Fruit fly (Drosophila melanogaster): ENCODE data around the gene Or67c.

The Or67c gene

DNA sequence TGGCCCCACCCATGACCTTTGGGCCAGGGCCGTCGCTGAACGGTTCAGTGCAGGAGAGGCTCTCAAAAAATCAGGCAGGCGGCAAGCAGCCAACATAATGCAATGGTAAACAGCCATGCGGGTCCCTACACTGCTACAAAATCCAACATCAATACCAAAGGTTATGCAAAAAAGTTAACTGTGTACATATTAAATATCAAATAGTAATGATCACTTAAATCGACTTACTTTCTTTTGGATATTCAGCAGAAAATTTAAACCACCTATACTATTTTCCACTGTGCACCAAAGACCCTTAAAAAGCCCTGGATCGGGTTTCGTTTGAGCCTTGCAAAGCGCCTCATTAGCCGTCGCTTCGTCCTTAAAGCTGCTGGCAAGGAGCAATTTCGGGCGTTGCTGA lies 17.4 kb downstream of the Or67c start:
- no peak for TF ChIP-seq CG7045 (GFP tag; optimal IDR thresholded peaks at IDR 0.05)
- no peak for TF ChIP-seq kay (GFP tag; ENCODE audit: borderline replicate concordance)
- no peak for TF ChIP-seq CG1620 (GFP tag; optimal IDR thresholded peaks at IDR 0.05)
- TF ChIP-seq CG11617 (GFP tag; optimal IDR thresholded peaks at IDR 0.05): no peak
- TF ChIP-seq Mnt (GFP tag; optimal IDR thresholded peaks at IDR 0.05): no peak
- no peak for TF ChIP-seq CG14711 (tag; optimal IDR thresholded peaks at IDR 0.05)

DNA sequence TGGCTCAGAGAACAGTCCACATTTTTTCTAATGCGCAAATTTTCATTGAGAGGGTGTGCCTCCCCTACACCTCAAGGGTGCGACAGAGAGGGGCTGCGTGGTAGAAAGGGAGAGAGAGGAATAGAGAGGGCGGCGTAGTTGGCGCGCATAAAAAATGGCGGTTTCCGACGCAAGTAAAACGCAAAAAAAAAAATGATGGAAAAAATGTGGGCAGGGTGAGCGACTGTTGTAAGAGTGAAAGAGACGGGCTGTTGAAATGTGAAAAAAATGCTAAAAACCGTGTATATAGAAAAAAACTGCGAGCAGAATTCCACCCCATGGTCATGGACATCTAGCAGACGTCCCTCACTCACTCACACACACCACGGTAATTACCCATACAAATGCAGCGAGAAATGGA lies 18.5 kb downstream of the Or67c start:
- TF ChIP-seq CG11617 (GFP tag; optimal IDR thresholded peaks at IDR 0.05) (no peak), Crg-1 (GFP tag; optimal IDR thresholded peaks at IDR 0.05) (no peak), Hr96 (GFP tag; optimal IDR thresholded peaks at IDR 0.05) (no peak), CG5204 (GFP tag; optimal IDR thresholded peaks at IDR 0.05) (no peak), toe (GFP tag; optimal IDR thresholded peaks at IDR 0.05) (no peak), CG33017 (tag; optimal IDR thresholded peaks at IDR 0.05) (no peak), CG1620 (GFP tag; optimal IDR thresholded peaks at IDR 0.05) (no peak), cnc (optimal IDR thresholded peaks at IDR 0.05) (no peak), pad (GFP tag; optimal IDR thresholded peaks at IDR 0.05) (no peak), CG7101 (tag; optimal IDR thresholded peaks at IDR 0.05) (no peak), ovo (GFP tag; optimal IDR thresholded peaks at IDR 0.05) (no peak), tj (GFP tag; optimal IDR thresholded peaks at IDR 0.05) (no peak), CG12768 (GFP tag; optimal IDR thresholded peaks at IDR 0.05) (no peak), CG14711 (tag; optimal IDR thresholded peaks at IDR 0.05) (no peak), bab1 (GFP tag; optimal IDR thresholded peaks at IDR 0.05) (no peak), Clk (GFP tag; optimal IDR thresholded peaks at IDR 0.05) (no peak)

DNA sequence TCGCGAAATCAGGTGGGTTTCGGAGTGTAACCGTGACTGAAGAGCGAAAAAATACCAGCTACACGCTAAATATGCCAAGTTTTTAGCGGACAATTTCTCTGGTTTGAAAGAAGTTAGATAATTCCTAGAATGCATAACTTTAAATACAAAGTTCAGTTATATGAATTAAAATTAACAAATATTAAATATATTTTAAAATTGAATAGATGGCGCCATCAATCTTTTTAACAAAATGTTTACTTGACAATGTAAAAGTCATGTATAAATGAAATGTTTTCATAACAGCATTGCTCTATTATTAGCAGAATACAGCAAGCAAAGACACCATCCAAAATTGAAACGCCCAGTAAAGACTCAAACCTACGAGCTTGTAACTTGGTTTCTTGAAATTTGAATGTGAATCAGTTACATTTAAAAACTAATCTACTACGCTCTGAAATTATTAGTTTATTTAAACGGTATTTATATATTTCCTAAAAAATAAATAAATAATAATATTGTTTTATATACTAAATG lies 19.2 kb downstream of the Or67c start, which contains the start of gene scramb1:
Gene scramb1 (minus strand): TSS at position 27 of the 516 bp plus-strand sequence.
- TF ChIP-seq CG7045 (GFP tag; optimal IDR thresholded peaks at IDR 0.05): no peak
- TF ChIP-seq tj (GFP tag; optimal IDR thresholded peaks at IDR 0.05): no peak
- TF ChIP-seq CG12768 (GFP tag; optimal IDR thresholded peaks at IDR 0.05): no peak
- no peak for TF ChIP-seq Crg-1 (GFP tag; optimal IDR thresholded peaks at IDR 0.05)
- no peak for TF ChIP-seq Mnt (GFP tag; optimal IDR thresholded peaks at IDR 0.05)
- no peak for TF ChIP-seq CG1620 (GFP tag; optimal IDR thresholded peaks at IDR 0.05)
- no peak for TF ChIP-seq CG11617 (GFP tag; optimal IDR thresholded peaks at IDR 0.05)
- TF ChIP-seq CG33017 (tag; optimal IDR thresholded peaks at IDR 0.05): no peak
- TF ChIP-seq cic (GFP tag; optimal IDR thresholded peaks at IDR 0.05): no peak
- no peak for TF ChIP-seq Clk (GFP tag; optimal IDR thresholded peaks at IDR 0.05)
- TF ChIP-seq CG7101 (tag; optimal IDR thresholded peaks at IDR 0.05): no peak
- no peak for TF ChIP-seq kay (GFP tag; ENCODE audit: borderline replicate concordance)

DNA sequence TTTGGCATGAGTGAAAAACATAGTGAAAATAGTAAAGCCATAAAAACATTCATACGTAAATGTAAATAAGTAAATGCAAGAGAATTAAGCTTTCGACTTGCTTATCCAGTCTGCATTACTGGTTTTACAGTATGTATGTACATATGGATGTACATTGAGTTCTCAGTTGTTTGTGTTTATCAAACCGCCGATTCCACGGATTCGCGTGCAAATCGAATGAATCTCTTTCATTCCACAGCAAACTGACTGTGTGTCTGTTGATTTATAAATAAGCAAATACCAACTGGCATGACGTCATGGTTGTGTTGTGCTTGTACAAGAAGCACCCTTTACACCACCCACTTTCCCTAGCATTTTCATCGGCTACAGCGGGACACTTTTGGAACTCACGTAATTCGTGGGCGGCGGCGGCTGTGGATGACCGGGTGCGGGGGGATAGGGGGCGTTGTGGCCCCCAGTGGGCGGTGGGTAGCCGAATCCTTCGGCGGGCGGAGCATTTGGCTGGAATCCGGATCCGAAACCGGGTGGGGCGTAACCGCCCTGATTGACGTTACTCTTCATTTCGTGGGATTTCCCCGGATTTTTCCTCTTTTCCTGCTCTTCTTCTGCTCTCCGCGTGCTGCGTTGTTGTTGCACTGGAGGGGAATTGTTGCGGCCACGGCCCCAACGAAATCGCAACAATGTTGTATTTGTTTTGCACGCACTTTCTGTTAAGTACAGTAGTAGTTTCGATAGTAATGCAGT lies 19.9 kb downstream of the Or67c start:
- TF ChIP-seq CG1620 (GFP tag; optimal IDR thresholded peaks at IDR 0.05) (no peak), Clk (GFP tag; optimal IDR thresholded peaks at IDR 0.05) (no peak), Hr96 (GFP tag; optimal IDR thresholded peaks at IDR 0.05) (no peak), pad (GFP tag; optimal IDR thresholded peaks at IDR 0.05) (no peak), CG14711 (tag; optimal IDR thresholded peaks at IDR 0.05) (no peak), toe (GFP tag; optimal IDR thresholded peaks at IDR 0.05) (no peak), bab1 (GFP tag; optimal IDR thresholded peaks at IDR 0.05) (no peak), CG12768 (GFP tag; optimal IDR thresholded peaks at IDR 0.05) (no peak), cnc (optimal IDR thresholded peaks at IDR 0.05) (no peak), tj (GFP tag; optimal IDR thresholded peaks at IDR 0.05) (no peak), Mnt (GFP tag; optimal IDR thresholded peaks at IDR 0.05) (no peak)

DNA sequence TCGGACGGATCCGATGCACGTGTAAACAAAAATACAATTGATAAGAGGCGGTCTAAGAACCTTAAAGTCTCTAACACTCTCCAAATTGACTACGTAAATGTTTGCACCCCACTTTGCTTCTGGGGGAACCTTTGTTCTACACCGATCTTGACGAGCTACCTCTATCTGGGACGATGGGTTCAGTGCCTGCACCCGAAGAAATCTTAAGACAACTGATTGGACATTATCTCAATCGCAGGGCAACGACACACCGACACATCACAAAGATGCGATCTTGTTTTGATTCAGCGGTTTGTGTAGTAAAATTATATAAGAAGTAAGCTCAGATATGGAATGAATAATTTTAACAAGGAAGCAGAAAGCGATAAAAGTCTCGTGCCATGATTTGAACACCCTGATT lies 21.1 kb downstream of the Or67c start:
- TF ChIP-seq kay (GFP tag; ENCODE audit: borderline replicate concordance) (no peak), CG12768 (GFP tag; optimal IDR thresholded peaks at IDR 0.05) (no peak), CG11617 (GFP tag; optimal IDR thresholded peaks at IDR 0.05) (no peak), CG5204 (GFP tag; optimal IDR thresholded peaks at IDR 0.05) (no peak)

DNA sequence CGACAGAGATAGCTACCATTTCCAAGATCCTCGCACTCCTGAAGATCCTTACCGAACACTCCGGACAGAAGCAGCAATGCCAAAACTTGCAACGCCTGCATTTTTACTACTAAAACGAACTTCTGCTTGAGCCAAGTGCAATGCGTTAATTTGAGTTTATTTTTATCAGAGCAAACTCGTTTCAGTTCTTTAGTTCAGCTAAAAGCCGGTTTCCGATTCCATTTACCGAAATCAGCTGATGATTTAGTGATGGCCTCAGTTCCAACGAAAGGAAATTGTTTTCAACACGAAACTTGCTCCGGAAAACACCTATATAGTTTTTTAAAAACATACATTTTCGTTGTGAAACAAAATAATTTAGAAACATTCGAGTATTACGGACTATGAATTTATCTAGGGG lies 24.4 kb downstream of the Or67c start, which contains the start of gene CG32055:
Gene CG32055 (minus strand): TSS at position 101 of the 400 bp plus-strand sequence.
- TF ChIP-seq CG14711 (tag; optimal IDR thresholded peaks at IDR 0.05) (no peak), Crg-1 (GFP tag; optimal IDR thresholded peaks at IDR 0.05) (no peak), CG5204 (GFP tag; optimal IDR thresholded peaks at IDR 0.05) (no peak), CG33017 (tag; optimal IDR thresholded peaks at IDR 0.05) (no peak), CG7045 (GFP tag; optimal IDR thresholded peaks at IDR 0.05) (no peak), Mnt (GFP tag; optimal IDR thresholded peaks at IDR 0.05) (no peak), tj (GFP tag; optimal IDR thresholded peaks at IDR 0.05) (no peak), cic (GFP tag; optimal IDR thresholded peaks at IDR 0.05) (no peak), Clk (GFP tag; optimal IDR thresholded peaks at IDR 0.05) (no peak), pad (GFP tag; optimal IDR thresholded peaks at IDR 0.05) (no peak), Hr96 (GFP tag; optimal IDR thresholded peaks at IDR 0.05) (no peak), toe (GFP tag; optimal IDR thresholded peaks at IDR 0.05) (no peak), bab1 (GFP tag; optimal IDR thresholded peaks at IDR 0.05) (no peak), kay (GFP tag; ENCODE audit: borderline replicate concordance) (no peak), cnc (optimal IDR thresholded peaks at IDR 0.05) (no peak), CG12768 (GFP tag; optimal IDR thresholded peaks at IDR 0.05) (no peak), CG1620 (GFP tag; optimal IDR thresholded peaks at IDR 0.05) (no peak)

Data from whole organism, adult.